Worm (Caenorhabditis elegans): ENCODE results near the gene F02E11.3.
"Not testable (repeated sequence)": the region's sequence is repeated elsewhere in the genome, so short reads cannot be mapped to it uniquely, and the experiment has no call there.

Gene F02E11.3

ce11 chrII:3274923-3275322 is at the start of gene F02E11.3:
Gene F02E11.3, minus strand, starts transcription at chrII:3275023.
- no peak for TF ChIP-seq unc-62 (GFP tag; optimal IDR thresholded peaks at IDR 0.05)

- no peak for TF ChIP-seq unc-62 (GFP tag; optimal IDR thresholded peaks at IDR 0.05)
Measured at ce11 chrII:3323179-3323578, 48.4 kb upstream of the F02E11.3 start, which contains the start of gene Y46D2A.2. Gene Y46D2A.2, minus strand, starts transcription at chrII:3323279.

DNA sequence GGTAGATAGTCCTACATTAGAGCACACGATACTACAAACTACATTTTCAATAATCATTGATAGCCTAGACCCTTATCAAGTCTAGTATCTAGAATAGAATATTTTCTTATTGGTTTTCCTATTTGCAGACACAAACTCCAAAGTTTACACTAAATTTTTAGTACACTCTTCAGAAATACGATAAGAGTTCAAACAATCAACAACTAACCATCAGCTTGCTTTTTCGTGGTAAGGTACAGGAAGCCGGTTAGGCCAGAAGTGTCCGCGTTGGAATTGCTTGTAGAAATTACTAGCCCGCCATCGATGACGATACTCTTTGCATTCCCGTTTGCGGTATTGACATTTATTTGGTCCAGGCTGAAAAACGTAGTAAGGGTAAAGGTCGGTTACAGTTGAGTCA is 47.4 kb upstream of the F02E11.3 start, which contains the start of gene Y46D2A.1:
Y46D2A.1 (plus strand) TSS at position 301 of the 400 bp plus-strand sequence.
- no peak for TF ChIP-seq unc-62 (GFP tag; optimal IDR thresholded peaks at IDR 0.05)

DNA sequence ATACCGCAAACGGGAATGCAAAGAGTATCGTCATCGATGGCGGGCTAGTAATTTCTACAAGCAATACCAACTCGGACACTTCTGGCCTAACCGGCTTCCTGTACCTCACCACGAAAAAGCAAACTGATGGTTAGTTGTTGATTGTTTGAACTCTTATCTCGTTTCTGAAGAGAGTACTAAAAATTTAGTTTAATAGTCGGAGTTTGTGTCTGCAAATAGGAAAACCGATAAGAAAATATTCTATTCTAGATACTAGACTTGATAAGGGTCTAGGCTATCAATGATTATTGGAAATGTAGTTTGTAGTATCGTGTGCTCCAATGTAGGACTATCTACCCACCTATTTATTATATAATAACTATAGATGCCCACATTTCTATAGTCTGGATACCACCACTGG is 44.0 kb upstream of the F02E11.3 start:
- TF ChIP-seq unc-62 (GFP tag; optimal IDR thresholded peaks at IDR 0.05) = no peak

DNA sequence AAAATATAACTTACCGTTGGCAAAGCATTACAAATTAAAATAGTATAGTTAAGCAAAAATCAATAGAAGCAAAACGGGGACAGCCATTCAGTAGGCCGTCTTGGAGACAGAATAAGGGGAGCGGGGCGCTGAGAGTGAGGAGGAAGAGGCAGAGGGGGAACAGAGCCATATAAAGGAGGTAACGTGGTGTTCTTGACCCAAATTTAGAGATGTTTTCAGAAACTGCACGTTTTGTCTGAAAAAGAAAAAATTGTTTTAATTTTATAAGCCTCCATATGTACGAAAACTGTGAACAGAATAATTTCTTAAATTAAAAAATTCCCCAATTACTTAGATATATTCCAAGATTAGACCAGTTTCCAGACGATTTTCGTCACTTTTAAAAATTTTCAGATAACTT is 38.6 kb upstream of the F02E11.3 start, which contains the start of gene F39E9.6:
F39E9.6 (minus strand) TSS at position 101 of the 400 bp plus-strand sequence.
- TF ChIP-seq unc-62 (GFP tag; optimal IDR thresholded peaks at IDR 0.05) = no peak

- no peak for TF ChIP-seq unc-62 (GFP tag; optimal IDR thresholded peaks at IDR 0.05)
Measured at ce11 chrII:3310957-3311657, 36.3 kb upstream of the F02E11.3 start.

DNA sequence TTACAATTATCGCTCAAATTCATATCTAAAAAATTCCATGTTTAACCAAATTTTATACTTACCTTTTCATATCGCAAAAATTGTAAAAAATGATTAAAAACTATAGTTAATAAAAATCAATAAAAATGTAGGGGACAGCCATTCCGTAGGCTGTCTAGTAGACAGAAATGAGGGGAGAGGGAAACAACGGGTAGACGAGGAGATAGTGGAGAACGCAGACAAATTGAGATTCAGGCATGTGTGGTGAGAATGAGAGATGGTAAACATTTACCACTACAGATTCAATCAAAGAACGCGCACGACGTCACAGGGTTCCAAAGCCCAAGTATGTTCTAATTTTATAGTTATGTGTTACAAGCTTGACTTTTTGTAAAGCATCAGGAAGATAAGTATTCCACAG is 28.8 kb upstream of the F02E11.3 start:
- TF ChIP-seq unc-62 (GFP tag; optimal IDR thresholded peaks at IDR 0.05) = no peak

ce11 chrII:3299457-3299856 is 24.6 kb upstream of the F02E11.3 start, which contains the start of gene btb-22:
Gene btb-22, plus strand, starts transcription at chrII:3299757.
- TF ChIP-seq unc-62 (GFP tag; optimal IDR thresholded peaks at IDR 0.05) = no peak

ce11 chrII:3297914-3298313 is 23.1 kb upstream of the F02E11.3 start, which contains the start of gene btb-18:
Gene btb-18, plus strand, starts transcription at chrII:3298214.
- TF ChIP-seq unc-62 (GFP tag; optimal IDR thresholded peaks at IDR 0.05) = no peak

ce11 chrII:3296644-3297043 is 21.8 kb upstream of the F02E11.3 start, which contains the start of gene btb-16:
Gene btb-16, plus strand, starts transcription at chrII:3296883.
- TF ChIP-seq unc-62 (GFP tag; optimal IDR thresholded peaks at IDR 0.05) = no peak

ce11 chrII:3295193-3295592 is 20.4 kb upstream of the F02E11.3 start, which contains the start of gene btb-17:
Gene btb-17, plus strand, starts transcription at chrII:3295405.
- no peak for TF ChIP-seq unc-62 (GFP tag; optimal IDR thresholded peaks at IDR 0.05)

ce11 chrII:3290544-3290943 is 15.7 kb upstream of the F02E11.3 start, which contains the start of gene F39E9.14:
Gene F39E9.14, minus strand, starts transcription at chrII:3290644.
- not testable (repeated sequence) for TF ChIP-seq unc-62 (GFP tag; optimal IDR thresholded peaks at IDR 0.05)

ce11 chrII:3287073-3287472 is 12.2 kb upstream of the F02E11.3 start, which contains the start of gene sri-63:
Gene sri-63, plus strand, starts transcription at chrII:3287373.
- TF ChIP-seq unc-62 (GFP tag; optimal IDR thresholded peaks at IDR 0.05) = no peak

DNA sequence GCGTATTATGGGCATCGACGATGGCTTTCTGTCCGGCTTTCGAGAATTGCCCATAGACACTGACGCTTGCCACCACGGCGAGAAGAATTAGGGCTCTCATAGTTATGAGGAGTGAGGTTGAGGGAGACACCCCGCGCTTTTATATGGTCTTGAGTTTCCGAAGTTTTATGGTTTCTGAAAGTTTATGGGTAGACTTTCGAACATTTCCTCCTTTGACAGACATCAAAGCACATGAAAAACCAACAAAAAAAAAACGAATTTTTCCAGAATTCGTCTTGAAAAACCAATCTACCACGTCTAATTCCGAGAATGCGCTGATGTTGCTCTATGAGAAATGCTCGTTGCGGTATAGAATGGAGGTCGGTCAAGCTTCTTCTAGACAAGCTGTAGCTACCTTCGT is 9.7 kb upstream of the F02E11.3 start, which contains the start of gene scl-15:
scl-15 (minus strand) TSS at position 101 of the 400 bp plus-strand sequence.
- no peak for TF ChIP-seq unc-62 (GFP tag; optimal IDR thresholded peaks at IDR 0.05)

DNA sequence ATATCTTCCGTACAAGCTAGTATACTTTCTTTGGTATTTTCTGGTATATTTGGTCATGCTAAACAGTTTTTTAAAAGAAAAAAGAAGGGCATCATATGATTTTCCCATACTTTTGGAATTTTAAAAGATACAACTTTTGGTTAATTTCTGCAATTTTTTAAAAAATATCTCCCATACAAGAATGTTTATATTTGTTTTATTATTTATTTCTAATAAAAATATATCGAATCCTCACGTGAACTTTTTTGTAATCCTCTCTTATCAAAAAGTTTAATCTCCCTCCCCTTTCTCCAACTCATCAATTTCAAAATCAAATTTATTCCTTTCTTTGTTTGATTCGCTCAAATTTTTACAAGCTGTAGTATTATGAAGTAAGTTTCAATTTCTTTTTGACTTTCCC is 7.5 kb upstream of the F02E11.3 start, which contains the start of gene nep-13:
nep-13 (plus strand) TSS at position 301 of the 400 bp plus-strand sequence.
- TF ChIP-seq unc-62 (GFP tag; optimal IDR thresholded peaks at IDR 0.05) = no peak

- no peak for TF ChIP-seq unc-62 (GFP tag; optimal IDR thresholded peaks at IDR 0.05)
Measured at ce11 chrII:3278634-3279033, 3.8 kb upstream of the F02E11.3 start, which contains the start of gene wht-4. Gene wht-4, plus strand, starts transcription at chrII:3278934.

DNA sequence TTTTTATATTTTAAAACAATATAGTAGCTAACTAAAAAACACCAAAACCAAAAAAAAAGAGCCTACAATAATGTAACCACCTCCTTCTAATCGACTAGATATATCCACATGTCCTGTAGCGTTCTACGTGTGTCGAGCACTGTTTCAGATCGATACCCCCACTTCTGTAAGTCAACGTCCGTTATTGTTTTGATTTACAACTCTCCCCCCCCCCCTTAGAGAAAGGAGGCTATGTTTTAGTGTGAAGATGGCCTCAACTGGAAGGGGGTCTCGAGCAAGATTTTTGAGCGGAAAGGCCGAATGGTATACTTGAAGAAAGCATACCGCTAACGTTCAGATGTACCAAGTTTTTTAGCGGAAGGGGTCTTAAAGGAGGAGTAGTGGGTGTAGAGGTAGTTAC is 2.9 kb upstream of the F02E11.3 start, which contains the start of gene F02E11.4:
F02E11.4 (minus strand) TSS at position 101 of the 400 bp plus-strand sequence.
- no peak for TF ChIP-seq unc-62 (GFP tag; optimal IDR thresholded peaks at IDR 0.05)
